Fruit fly (Drosophila melanogaster): Measurements from ENCODE around the gene CG3726.
A peak's percentile ranks its signal among the peaks of the same experiment; 100 is the strongest.

The CG3726 gene

DNA sequence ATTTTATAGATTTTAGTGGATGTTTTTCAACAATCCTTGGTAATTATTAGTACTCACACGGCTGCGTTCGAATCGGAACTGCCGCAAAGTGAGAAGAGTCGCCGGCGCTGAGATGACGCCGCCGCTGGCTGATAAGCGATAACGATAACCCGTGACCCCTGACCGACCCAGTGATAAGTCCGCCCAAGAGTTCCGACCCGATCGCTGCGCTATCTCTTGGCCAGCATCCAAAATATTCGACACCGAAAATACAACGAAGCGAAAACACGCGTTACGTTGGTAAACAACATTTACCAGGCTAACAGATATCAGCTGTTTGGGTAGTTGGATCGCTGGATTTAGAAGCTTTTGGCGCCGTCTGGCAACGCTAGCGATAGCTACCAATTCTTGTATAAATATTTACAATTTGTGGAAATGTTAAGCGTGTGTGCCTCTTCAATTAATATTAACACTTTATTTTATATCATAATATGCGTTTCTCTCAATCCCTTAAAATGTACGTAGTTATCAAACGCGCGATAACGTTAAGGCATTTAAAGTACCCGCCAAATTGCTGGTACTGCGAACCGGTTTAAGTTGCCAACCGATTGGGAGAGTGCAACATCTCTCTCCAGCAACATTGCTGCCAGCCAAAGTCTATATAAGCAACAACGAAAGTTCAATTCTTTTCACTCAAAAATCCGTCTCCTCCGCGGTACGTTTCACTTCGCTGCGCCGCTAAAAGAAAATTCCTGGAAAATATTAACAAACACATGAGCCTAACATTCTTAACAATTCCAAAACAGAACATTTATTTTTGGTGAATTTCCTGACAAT, at the start of gene CG3726, which contains the start of gene Shmt:
TSS of gene CG3726 (plus strand) at position 604 of the 816 bp plus-strand sequence.
TSS of gene Shmt (minus strand) at position 304 of the 816 bp plus-strand sequence.
- no peak for TF ChIP-seq noc (tag; optimal IDR thresholded peaks at IDR 0.05)

DNA sequence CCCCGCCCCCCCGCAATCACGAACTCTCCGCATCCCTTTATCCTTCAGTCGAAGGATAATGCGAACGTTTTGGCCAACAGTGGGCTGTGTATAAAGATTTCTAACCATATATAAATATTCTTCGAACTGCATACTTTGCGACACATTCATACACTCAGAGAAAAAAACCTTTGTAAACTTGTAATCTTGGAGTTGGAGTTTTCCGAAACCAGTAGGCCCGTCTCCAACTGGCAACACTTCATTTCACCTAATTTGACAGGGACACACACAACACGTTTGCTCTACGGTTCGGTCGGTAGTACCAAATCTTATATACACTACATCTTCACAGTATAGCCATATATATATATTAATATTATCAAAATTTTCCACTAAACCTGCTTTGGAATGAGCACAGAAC, 48.1 kb upstream of the CG3726 start, which contains the start of gene CG15764:
TSS of gene CG15764 (plus strand) at position 301 of the 400 bp plus-strand sequence.
- no peak for TF ChIP-seq noc (tag; optimal IDR thresholded peaks at IDR 0.05)

DNA sequence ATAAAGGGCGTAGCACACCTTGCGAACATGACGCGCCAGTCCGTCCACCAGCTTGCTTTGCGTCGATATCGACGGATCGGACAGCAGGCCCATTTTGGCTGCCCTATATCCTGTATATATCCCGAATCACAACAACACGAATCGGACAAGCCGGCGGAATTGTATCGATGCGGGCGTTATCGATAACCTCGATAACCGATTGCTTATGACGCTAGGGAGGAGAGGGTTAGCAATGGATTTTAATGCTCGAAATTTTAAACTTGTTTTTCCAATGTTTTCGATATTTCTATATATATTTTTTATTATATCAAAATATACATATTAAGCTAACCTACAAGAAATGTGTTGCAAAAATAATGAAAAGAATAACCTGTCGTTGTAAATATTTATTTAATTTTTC, 43.7 kb upstream of the CG3726 start, which contains the start of gene GAA1:
TSS of gene GAA1 (minus strand) at position 194 of the 400 bp plus-strand sequence.
- TF ChIP-seq noc (tag; optimal IDR thresholded peaks at IDR 0.05), result no peak

DNA sequence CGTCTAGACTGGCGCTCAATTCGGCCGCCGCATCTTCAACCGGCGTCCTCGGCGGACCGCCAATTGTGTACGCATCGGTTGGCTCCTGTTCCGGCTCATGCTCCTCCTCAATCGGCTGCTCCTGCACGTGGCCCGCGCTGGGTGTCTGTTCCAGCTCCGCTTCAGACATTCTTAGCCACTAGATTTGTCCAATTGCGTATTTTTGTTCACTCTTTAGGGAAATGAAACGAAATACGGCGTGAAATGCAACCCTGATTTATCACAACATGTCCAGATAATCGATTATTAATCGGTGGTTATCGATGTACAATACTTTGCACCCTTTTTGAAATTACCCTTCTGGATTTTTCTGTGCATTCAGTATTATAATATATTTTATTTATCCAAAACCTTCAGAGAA, 40.3 kb upstream of the CG3726 start, which contains the start of gene mof:
TSS of gene mof (minus strand) at position 270 of the 400 bp plus-strand sequence.
- no peak for TF ChIP-seq noc (tag; optimal IDR thresholded peaks at IDR 0.05)

DNA sequence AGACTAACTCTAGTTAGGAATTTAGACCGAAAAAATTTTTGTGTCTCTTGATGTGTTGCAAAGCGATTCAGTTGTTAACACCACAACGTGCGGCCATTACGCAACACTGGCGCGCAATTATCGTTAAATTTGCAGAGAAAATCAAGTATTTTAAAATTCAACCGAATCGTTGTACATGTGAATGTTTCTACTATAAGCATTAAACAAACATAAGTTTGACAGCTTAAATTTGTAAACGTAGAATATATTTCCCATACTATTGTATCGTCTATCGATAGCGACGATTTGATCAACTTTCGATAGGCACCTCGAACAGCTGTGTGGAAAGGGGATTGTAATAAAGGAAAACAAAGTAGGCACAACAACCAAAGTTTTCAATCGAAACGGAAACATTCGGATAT, 37.4 kb upstream of the CG3726 start, which contains the start of the genes Usp30 and CG16721:
TSS of gene Usp30 (minus strand) at position 245 of the 401 bp plus-strand sequence.
TSS of gene CG16721 (plus strand) at position 327 of the 401 bp plus-strand sequence.
- peak; percentile 65 for TF ChIP-seq noc (tag; optimal IDR thresholded peaks at IDR 0.05)

DNA sequence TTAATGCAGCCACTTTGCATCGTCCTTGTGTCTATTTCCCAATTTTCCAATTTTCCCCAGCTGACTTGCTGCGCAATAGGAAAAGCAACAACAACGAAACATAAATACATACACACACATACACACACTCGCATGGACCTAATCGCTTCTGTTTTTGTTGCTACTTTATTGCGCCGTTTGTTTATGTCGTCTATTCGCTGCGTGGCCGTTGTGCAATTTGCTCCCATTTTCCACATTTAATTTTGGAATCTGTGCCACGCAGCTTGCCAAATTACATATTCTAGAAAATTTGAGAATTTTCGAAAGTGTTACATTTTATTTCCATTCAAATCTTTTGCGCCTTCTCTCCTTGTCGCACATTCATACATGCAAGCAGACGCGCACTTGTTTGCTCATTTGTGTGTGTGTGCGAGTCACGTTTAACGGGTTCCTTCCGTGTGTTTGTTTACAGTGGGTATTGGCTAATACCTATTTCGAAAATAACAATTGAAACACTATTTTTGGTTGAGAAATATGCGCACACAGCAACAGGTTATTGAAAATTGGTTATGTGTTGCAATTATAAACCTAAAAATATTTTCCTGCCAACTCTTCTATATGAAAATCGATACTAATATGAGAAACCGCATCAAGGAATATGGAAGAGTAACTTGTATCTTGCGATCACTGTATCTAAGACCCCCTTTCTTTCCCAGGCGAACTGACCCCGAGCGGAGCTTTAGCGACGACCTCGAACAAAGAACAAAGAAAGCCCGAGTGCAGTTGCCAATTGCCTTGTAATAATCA, 36.6 kb upstream of the CG3726 start:
- TF ChIP-seq noc (tag; optimal IDR thresholded peaks at IDR 0.05), result peak; percentile 59

DNA sequence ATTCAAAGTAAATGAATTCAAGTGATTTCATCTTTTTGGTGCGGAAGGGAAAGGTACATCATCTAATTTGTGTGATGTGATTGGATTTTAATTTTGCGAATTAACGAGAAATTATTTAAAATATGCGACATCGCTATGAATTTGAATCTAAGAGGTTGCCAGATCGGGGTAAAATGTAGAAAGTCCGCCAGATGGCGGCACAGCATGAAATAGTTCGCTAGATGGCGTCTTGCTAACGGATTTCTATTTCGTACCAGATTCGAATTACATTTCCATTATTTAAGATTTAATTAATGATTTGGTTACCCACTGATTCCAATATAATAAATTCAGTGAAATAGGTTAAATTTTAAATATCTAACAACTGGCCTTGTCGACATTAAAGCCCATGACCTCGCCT, 33.5 kb upstream of the CG3726 start:
- TF ChIP-seq noc (tag; optimal IDR thresholded peaks at IDR 0.05), result no peak

DNA sequence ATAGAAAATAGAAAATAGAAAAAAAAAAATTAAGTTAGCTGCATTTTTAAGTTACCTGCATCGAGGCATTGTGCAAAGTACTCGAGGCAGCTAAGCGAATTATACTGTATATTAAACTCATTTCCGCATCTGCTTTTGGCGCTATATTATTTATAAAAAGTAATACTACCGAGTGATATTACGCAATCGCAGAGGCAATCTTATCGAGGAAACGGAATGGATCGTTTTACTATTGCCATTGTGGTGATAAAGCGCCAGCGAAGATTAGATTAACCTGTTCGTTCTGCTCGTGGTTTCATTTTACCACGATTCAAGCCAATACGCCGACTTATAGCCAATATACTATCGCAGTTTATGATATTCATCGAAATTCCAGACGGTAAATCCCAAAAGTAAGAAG, 32.6 kb upstream of the CG3726 start:
- TF ChIP-seq noc (tag; optimal IDR thresholded peaks at IDR 0.05), result no peak

DNA sequence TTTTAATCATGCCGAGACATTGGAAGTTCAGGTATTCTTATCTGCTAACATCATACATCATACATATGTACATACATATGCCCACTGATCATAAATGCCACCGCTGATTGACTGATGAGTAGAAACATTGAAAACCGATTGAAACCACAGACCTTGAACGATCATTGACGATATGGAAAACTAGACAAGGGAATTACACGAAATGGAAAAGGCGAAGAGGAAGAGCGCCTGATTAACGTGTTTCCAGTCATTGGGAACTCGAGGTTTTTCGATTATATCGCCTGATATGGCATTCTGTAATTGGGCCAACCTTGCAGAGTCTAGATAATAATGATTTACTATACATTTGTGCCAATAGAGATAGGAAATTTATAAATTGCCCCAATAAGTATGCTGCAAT, 32.0 kb upstream of the CG3726 start:
- TF ChIP-seq noc (tag; optimal IDR thresholded peaks at IDR 0.05), result no peak

DNA sequence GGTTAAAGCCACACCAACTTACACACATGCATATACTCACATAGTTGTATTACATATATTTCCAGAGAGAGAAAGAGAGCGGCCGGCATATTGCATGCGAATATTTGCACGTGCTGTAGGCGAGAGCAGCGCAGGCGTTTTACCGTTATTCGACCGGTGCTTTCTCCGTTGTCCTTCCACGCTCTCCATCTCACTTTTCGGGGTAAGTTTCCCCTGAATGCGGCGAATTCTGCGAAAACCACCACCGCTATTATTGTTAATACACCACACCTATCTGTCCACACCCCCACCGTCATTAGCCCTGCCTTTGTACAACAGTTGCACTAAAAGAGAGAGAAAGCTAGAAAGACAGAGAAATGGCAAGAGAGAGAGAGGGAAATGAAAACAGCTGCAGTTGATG, 31.4 kb upstream of the CG3726 start:
- TF ChIP-seq noc (tag; optimal IDR thresholded peaks at IDR 0.05), result no peak

DNA sequence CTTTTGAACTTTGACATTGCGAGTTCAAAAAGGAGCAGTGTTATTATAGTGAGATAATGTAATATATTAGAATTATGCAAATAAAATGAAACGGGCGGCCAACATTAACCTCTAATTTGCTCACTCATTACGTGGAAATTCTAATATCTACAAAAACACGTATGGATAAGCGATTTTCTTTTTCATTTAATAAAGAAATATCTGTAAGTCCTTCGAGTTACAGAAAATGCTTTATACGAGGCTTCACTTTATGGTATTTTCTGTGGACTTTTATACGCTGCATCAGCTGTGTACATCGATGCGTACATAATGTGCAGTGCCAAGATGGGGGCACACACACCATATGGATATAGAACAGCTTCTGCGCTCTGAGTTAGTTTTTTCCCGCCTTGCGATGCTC, 30.9 kb upstream of the CG3726 start:
- no peak for TF ChIP-seq noc (tag; optimal IDR thresholded peaks at IDR 0.05)

DNA sequence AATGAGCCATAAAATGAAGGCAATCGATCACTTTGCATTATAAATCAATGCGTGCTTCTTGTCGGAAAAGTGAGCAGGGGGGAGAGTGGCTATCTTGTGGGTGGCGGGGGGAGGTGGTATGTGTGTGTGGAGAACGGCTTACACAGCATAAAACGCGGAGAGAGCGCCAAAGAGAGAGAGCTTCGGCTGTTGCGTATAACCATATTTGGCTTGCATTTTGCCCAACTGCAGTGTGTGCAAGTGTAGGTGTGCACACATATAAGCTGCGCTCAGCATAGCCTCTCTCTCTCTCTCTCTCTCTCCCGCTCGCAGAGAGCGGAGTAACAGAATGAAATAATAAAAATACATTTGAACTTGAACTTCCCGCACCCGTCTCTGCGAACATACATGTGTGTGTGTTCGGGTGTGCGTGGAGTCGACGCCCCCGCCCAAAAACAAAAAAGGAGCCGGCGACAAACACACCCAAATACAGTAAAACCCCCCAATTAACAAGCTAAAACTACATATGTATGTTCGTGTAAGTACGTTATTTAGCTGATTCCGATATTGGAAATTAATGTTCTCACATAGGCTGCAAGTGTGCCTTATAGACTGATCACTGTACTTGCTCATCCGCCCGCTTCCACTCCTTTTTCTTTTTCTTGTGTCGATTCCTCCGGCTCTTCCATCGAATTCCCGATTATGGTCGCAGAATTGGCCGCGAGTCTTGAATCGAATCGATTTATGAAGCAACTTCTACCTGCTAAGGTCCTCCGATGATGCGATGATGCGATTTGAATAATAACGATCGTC, 29.9 kb upstream of the CG3726 start:
- no peak for TF ChIP-seq noc (tag; optimal IDR thresholded peaks at IDR 0.05)

DNA sequence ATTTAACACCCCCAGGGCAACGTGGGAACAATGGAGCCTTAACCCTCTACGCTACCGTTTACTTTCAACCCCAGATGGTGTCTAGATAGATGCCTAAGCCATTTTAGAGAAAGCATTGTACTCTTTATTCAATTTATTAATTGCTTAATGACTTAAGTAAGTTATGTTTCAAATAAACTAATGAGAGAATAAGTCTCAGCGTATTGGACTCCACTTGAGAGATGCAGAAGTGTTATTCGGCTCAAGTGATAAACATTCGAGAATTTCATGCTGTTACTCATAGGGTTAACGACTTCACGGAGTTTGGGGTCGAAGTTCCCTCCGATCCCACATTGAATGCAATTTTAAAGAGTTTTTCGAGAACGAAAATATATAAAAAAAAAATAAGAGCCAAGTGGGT, 28.6 kb upstream of the CG3726 start:
- TF ChIP-seq noc (tag; optimal IDR thresholded peaks at IDR 0.05), result no peak

DNA sequence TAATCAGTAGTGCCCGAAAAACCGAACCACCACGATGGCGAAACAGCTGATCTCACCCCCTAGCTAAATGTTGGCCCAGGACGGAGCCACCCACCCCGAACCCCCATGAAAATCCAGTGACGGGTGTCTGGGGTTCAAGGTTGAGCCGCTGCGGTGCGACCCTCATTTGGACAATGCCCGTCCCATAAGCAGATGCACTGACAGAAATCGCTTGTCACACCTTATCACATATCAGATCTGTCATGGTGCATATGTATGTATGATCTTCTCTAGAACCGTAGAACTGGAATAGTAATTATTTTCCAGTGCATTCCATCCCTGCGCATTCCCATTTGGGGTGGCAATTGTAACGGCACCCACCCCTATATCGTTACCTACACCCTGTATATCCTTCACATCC, 28.0 kb upstream of the CG3726 start:
- TF ChIP-seq noc (tag; optimal IDR thresholded peaks at IDR 0.05), result no peak

DNA sequence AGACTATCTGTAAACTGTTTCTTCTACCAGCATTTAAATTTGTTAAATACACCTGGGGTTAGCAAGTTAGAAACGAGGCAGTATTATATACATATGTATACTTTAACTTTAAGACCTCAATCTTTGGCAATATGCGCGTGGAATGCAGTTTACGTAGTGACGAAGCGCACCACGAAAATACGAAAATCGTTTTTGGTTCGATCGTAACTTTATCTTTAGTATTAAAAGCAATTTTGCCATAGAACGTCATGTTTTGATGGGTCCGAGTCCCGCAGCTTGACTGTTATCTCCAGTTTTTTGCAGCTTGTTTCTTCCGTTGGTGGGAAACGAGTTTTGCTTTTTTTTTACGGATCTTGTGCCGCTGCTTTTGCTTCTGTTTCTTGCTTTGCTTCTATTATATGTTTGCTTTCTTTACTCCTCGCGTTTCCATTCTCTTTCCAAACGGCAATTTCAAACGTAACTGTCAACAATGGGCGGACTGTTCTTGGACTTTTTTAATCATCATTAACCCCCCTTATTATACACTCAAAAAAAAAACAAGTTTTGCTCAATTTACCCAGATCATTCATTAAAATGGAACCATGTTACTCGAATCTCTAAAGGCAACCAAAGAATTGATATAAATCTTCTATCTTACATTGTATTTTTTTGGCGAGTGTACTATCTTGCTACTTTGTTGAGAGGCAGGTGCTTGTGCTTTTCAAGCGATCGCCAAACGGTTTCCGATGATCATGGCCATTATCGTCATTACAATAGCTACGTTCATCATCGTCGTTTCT, 25.0 kb upstream of the CG3726 start:
- peak; percentile 82 for TF ChIP-seq noc (tag; optimal IDR thresholded peaks at IDR 0.05)
